Worm (Caenorhabditis elegans) whole organism, late embryonic: Measurements from ENCODE around the gene F58B3.6.

ENCODE experiments used
- K02D7.2 ChIP-seq: sonication (generic microtip); optimal IDR thresholded peaks from 2 replicates; lab custom pipeline; 2017; ENCODE audit warnings: mild to moderate bottlenecking, missing genetic modification characterization, missing compliant biosample characterization
- Y22D7AL.16 ChIP-seq: sonication (generic microtip); optimal IDR thresholded peaks from 2 replicates; lab custom pipeline; 2016; ENCODE audit warnings: missing genetic modification characterization, missing compliant biosample characterization
- ama-1 ChIP-seq: fragments of 150-350 bp; optimal IDR thresholded peaks from 2 replicates; lab custom pipeline; 2014
- ceh-24 ChIP-seq: sonication (generic microtip); optimal IDR thresholded peaks from 2 replicates; lab custom pipeline; 2016; ENCODE audit warnings: mild to moderate bottlenecking, missing genetic modification characterization, missing compliant biosample characterization
- ceh-48 ChIP-seq: sonication (generic microtip); optimal IDR thresholded peaks from 2 replicates; lab custom pipeline; 2016; ENCODE audit warnings: missing genetic modification characterization, inconsistent platforms, missing compliant biosample characterization
- ceh-9 ChIP-seq: sonication (generic microtip); optimal IDR thresholded peaks from 2 replicates; lab custom pipeline; 2016; ENCODE audit warnings: mild to moderate bottlenecking, missing genetic modification characterization, inconsistent platforms, missing compliant biosample characterization
- elt-2 ChIP-seq: sonication (generic microtip); optimal IDR thresholded peaks from 2 replicates; lab custom pipeline; 2016; ENCODE audit warnings: missing genetic modification reagents, missing genetic modification characterization, missing compliant biosample characterization
- pha-2 ChIP-seq: sonication (generic microtip); optimal IDR thresholded peaks from 2 replicates; lab custom pipeline; 2017; ENCODE audit warnings: mild to moderate bottlenecking, missing genetic modification characterization, missing compliant biosample characterization
- pqm-1 ChIP-seq: sonication (generic microtip); optimal IDR thresholded peaks from 2 replicates; lab custom pipeline; 2016; ENCODE audit warnings: missing genetic modification characterization, missing compliant biosample characterization
- zip-5 ChIP-seq: sonication (generic microtip); optimal IDR thresholded peaks from 2 replicates; lab custom pipeline; 2016; ENCODE audit warnings: missing genetic modification characterization, missing compliant biosample characterization

- TF ChIP-seq Y22D7AL.16 (tag; lab: Kevin White, UChicago) (no peak), ceh-9 (tag; lab: Kevin White, UChicago) (no peak), pha-2 (tag; lab: Kevin White, UChicago) (no peak), zip-5 (tag; lab: Kevin White, UChicago) (no peak), K02D7.2 (tag; lab: Kevin White, UChicago) (no peak), pqm-1 (no peak), ceh-48 (tag; lab: Kevin White, UChicago) (no peak), elt-2 (no peak), ama-1 (lab: Kevin White, UChicago) (no peak), ceh-24 (tag; lab: Kevin White, UChicago) (no peak)
These were observed 37.1 kb downstream of the F58B3.6 start, which contains the start of gene inx-8 for ce11 chrIV:11673543-11673942.
